Fruit fly (Drosophila melanogaster): ENCODE results near the gene CG14692.

CG14692 gene

dm6 chr3R:10760966-10761855 is 42.5 kb downstream of the CG14692 start, which contains the start of the genes MED7 and Cap-H2 (continued):
- no peak for TF ChIP-seq scrt (GFP tag; optimal IDR thresholded peaks at IDR 0.05)
- peak; percentile 78 for TF ChIP-seq CG17328 (GFP tag; IDR thresholded peaks at IDR 0.05)
- TF ChIP-seq shn (GFP tag; optimal IDR thresholded peaks at IDR 0.05): peak; percentile 73
- TF ChIP-seq CG6175 (GFP tag; IDR thresholded peaks at IDR 0.05): peak; percentile 56; the same call in 1 of the 3 replicates
- peak; percentile 91 for TF ChIP-seq CG4424 (GFP tag; optimal IDR thresholded peaks at IDR 0.05)
- TF ChIP-seq bbx (GFP tag; IDR thresholded peaks at IDR 0.05; ENCODE audit: partially characterized antibody): peak; percentile 92
- TF ChIP-seq CG7987 (GFP tag; optimal IDR thresholded peaks at IDR 0.05): peak; percentile 19
- peak; percentile 47 for TF ChIP-seq CG12299 (tag; optimal IDR thresholded peaks at IDR 0.05)
- no peak for TF ChIP-seq fru (optimal IDR thresholded peaks at IDR 0.05)
- peak; percentile 51; the same call in 1 of the 2 replicates for TF ChIP-seq ham (GFP tag; IDR thresholded peaks at IDR 0.05)
- TF ChIP-seq grau (tag; optimal IDR thresholded peaks at IDR 0.05): peak; percentile 80
- peak; percentile 88 for TF ChIP-seq CG12659 (GFP tag; optimal IDR thresholded peaks at IDR 0.05)
- peak; percentile 61 for TF ChIP-seq CG10462 (GFP tag; optimal IDR thresholded peaks at IDR 0.05)
- TF ChIP-seq CG15073 (GFP tag; optimal IDR thresholded peaks at IDR 0.05): no peak
- TF ChIP-seq Doc3 (GFP tag; IDR thresholded peaks at IDR 0.05; ENCODE audit: partially characterized antibody): peak; percentile 99
- peak; percentile 63 for TF ChIP-seq tx (GFP tag; optimal IDR thresholded peaks at IDR 0.05)
- peak in 1 of 2 experiments; percentile 76 for TF ChIP-seq bsh (GFP tag; optimal IDR thresholded peaks at IDR 0.05)
- TF ChIP-seq CG30431 (GFP tag; optimal IDR thresholded peaks at IDR 0.05): peak; percentile 52
- TF ChIP-seq CG14050 (GFP tag; IDR thresholded peaks at IDR 0.05): peak; percentile 64
- peak; percentile 56 for TF ChIP-seq Atf3 (GFP tag; optimal IDR thresholded peaks at IDR 0.05)
- peak; percentile 83 for TF ChIP-seq CG10366 (GFP tag; IDR thresholded peaks at IDR 0.05)
- peak in 1 of 2 experiments; percentile 85 for TF ChIP-seq Hr51 (GFP tag; optimal IDR thresholded peaks at IDR 0.05)
- TF ChIP-seq en (GFP tag; optimal IDR thresholded peaks at IDR 0.05): no peak
- TF ChIP-seq CG3847 (GFP tag; IDR thresholded peaks at IDR 0.05): peak; percentile 92
- peak; percentile 100 for TF ChIP-seq CG13287 (GFP tag; IDR thresholded peaks at IDR 0.05; ENCODE audit: partially characterized antibody)
- TF ChIP-seq CG11560 (tag; IDR thresholded peaks at IDR 0.05): peak; percentile 49; the same call in 1 of the 3 replicates
- peak; percentile 53 for TF ChIP-seq Mes4 (GFP tag; optimal IDR thresholded peaks at IDR 0.05)
- peak; percentile 96 for TF ChIP-seq chinmo (GFP tag; IDR thresholded peaks at IDR 0.05; ENCODE audit: partially characterized antibody)
- TF ChIP-seq CG8924 (tag; optimal IDR thresholded peaks at IDR 0.05): peak; percentile 76
- peak; percentile 72 for TF ChIP-seq unpg (GFP tag; optimal IDR thresholded peaks at IDR 0.05)
- peak; percentile 85 for TF ChIP-seq gro (GFP tag; optimal IDR thresholded peaks at IDR 0.05)
- TF ChIP-seq CG18619 (GFP tag; optimal IDR thresholded peaks at IDR 0.05): peak; percentile 52
- peak; percentile 57 for TF ChIP-seq Usf (GFP tag; optimal IDR thresholded peaks at IDR 0.05)
- peak; percentile 73 for TF ChIP-seq CG33557 (GFP tag; optimal IDR thresholded peaks at IDR 0.05)
- TF ChIP-seq NK7.1 (GFP tag; optimal IDR thresholded peaks at IDR 0.05): no peak
- no peak for TF ChIP-seq CG4707 (GFP tag; optimal IDR thresholded peaks at IDR 0.05)
- peak; percentile 5 for TF ChIP-seq ftz-f1 (GFP tag; optimal IDR thresholded peaks at IDR 0.05)
- no peak for TF ChIP-seq Lpt (GFP tag; optimal IDR thresholded peaks at IDR 0.05)
- peak; percentile 11 for TF ChIP-seq btn (GFP tag; optimal IDR thresholded peaks at IDR 0.05)
- peak; percentile 78 for TF ChIP-seq CG18476 (GFP tag; optimal IDR thresholded peaks at IDR 0.05)
- TF ChIP-seq CG13296 (GFP tag; optimal IDR thresholded peaks at IDR 0.05): peak; percentile 54
- peak; percentile 18 for TF ChIP-seq CG6254 (GFP tag; optimal IDR thresholded peaks at IDR 0.05)
- TF ChIP-seq Dad (GFP tag; optimal IDR thresholded peaks at IDR 0.05): peak; percentile 65
- 0 out of 2 replicates have a peak, but pooled peaks have one; percentile 59 for TF ChIP-seq CG16779 (GFP tag; IDR thresholded peaks at IDR 0.05)
- TF ChIP-seq fd64A (GFP tag; optimal IDR thresholded peaks at IDR 0.05): no peak
- peak; percentile 70 for TF ChIP-seq H2.0 (GFP tag; IDR thresholded peaks at IDR 0.05)
- TF ChIP-seq pita (GFP tag; optimal IDR thresholded peaks at IDR 0.05): no peak
- TF ChIP-seq oc (tag; optimal IDR thresholded peaks at IDR 0.05): no peak
